Fruit fly (Drosophila melanogaster) whole organism, adult: ENCODE results near the gene CG8927.

ENCODE experiments used
- CG33017 ChIP-seq: fragments of 200-800 bp; sonication (Bioruptor generic); optimal IDR thresholded peaks from 2 replicates; lab custom pipeline; 2018; ENCODE audit warnings: missing biosample characterization, mild to moderate bottlenecking, missing genetic modification characterization, moderate library complexity
- Clk ChIP-seq: fragments of 200-800 bp; sonication (Bioruptor generic); optimal IDR thresholded peaks from 2 replicates; lab custom pipeline; 2017; ENCODE audit warnings: missing biosample characterization, missing genetic modification characterization
- Hr96 ChIP-seq: fragments of 200-800 bp; sonication (Bioruptor generic); optimal IDR thresholded peaks from 2 replicates; lab custom pipeline; 2016; ENCODE audit warnings: missing biosample characterization, missing genetic modification characterization
- bab1 ChIP-seq: fragments of 200-800 bp; sonication (Bioruptor generic); optimal IDR thresholded peaks from 3 replicates; lab custom pipeline; 2019; ENCODE audit warnings: missing biosample characterization, mild to moderate bottlenecking, missing genetic modification characterization, moderate library complexity
- cnc ChIP-seq, 2 experiments: fragments of >200 bp; optimal IDR thresholded peaks; 2 replicates each; lab custom pipeline; 2017
- tj ChIP-seq: fragments of 200-800 bp; sonication (Bioruptor generic); optimal IDR thresholded peaks from 3 replicates; lab custom pipeline; 2017; ENCODE audit warnings: missing biosample characterization, mild to moderate bottlenecking, missing genetic modification characterization, moderate library complexity

DNA sequence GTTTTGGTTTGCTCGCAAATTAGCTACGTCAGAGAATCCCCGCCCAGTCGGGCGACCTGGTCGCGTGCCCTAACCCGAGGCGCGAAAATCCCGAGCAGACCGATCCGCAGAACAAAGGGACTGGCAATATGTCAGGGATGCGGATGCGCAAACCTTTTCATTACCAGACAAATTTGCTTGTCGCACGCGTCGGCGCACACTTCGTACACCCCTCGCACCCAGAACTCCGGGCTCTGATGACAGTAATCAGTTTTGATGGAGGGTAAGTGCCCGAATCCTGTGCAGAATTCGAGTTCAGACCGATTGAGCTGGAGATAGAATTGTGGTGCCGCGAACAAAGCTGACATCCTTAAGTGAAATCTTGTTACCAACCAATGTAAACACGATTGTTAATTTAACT lies 28.5 kb upstream of the CG8927 start:
- no peak for TF ChIP-seq Clk (GFP tag; lab: Kevin White, UChicago)
- no peak for TF ChIP-seq Hr96
- TF ChIP-seq tj (GFP tag; lab: Kevin White, UChicago), result no peak
- TF ChIP-seq bab1 (GFP tag; lab: Kevin White, UChicago), result no peak
- TF ChIP-seq CG33017 (tag; lab: Kevin White, UChicago), result no peak
- no peak for TF ChIP-seq cnc (optimal IDR thresholded peaks at IDR 0.05; lab: Kevin White, UChicago)
